Worm (Caenorhabditis elegans) whole organism, young adult: Measurements from ENCODE around the gene ess-2.

Experiments used
- B0336.3 ChIP-seq: fragments of 200-800 bp; sonication (Bioruptor generic); IDR thresholded peaks from 2 replicates; pipeline ENCODE4 v1.3.6; 2022; ENCODE audit warnings: missing genetic modification characterization, missing compliant biosample characterization
- C06A6.2 ChIP-seq: fragments of 200-800 bp; sonication (Bioruptor generic); conservative IDR thresholded peaks from 2 replicates; pipeline ENCODE4 v1.3.6; 2022; ENCODE audit warnings: missing genetic modification characterization, missing compliant biosample characterization
- C17E4.6 ChIP-seq: fragments of 200-800 bp; sonication (Bioruptor generic); IDR thresholded peaks from 2 replicates; pipeline ENCODE4 v1.3.6; 2022; ENCODE audit warnings: missing genetic modification reagents, missing genetic modification characterization, missing compliant biosample characterization
- F37B4.10 ChIP-seq: fragments of 200-800 bp; sonication (Bioruptor generic); IDR thresholded peaks from 2 replicates; pipeline ENCODE4 v1.3.6; 2022; ENCODE audit warnings: missing genetic modification characterization, missing compliant biosample characterization
- F39B2.1 ChIP-seq: fragments of 200-800 bp; sonication (Bioruptor generic); IDR thresholded peaks from 2 replicates; pipeline ENCODE4 v1.3.6; 2022; ENCODE audit warnings: missing genetic modification reagents, missing genetic modification characterization, missing compliant biosample characterization
- F57A8.1 ChIP-seq: fragments of 200-800 bp; sonication (Bioruptor generic); optimal IDR thresholded peaks from 2 replicates; lab custom pipeline; 2018; ENCODE audit warnings: mild to moderate bottlenecking, missing genetic modification characterization, moderate library complexity, missing compliant biosample characterization
- K11D2.4 ChIP-seq: fragments of 200-800 bp; sonication (Bioruptor generic); IDR thresholded peaks from 2 replicates; pipeline ENCODE4 v1.3.6; 2022; ENCODE audit warnings: missing genetic modification reagents, missing genetic modification characterization, missing compliant biosample characterization
- Y56A3A.18 ChIP-seq: fragments of 200-800 bp; sonication (Bioruptor generic); IDR thresholded peaks from 2 replicates; pipeline ENCODE4 v1.3.6; 2022; ENCODE audit warnings: missing genetic modification reagents, missing genetic modification characterization, missing compliant biosample characterization
- Y95B8A.8 ChIP-seq: fragments of 200-800 bp; sonication (Bioruptor generic); IDR thresholded peaks from 2 replicates; pipeline ENCODE4 v1.3.6; 2022; ENCODE audit warnings: missing genetic modification reagents, missing genetic modification characterization, missing compliant biosample characterization
- aptf-2 ChIP-seq: fragments of 200-800 bp; sonication (Bioruptor generic); conservative IDR thresholded peaks from 2 replicates; pipeline ENCODE4 v1.3.6; 2022; ENCODE audit warnings: missing genetic modification reagents, missing genetic modification characterization, missing compliant biosample characterization
- atf-7 ChIP-seq: sonication (generic microtip); optimal IDR thresholded peaks from 2 replicates; lab custom pipeline; 2017; ENCODE audit warnings: mild to moderate bottlenecking, missing genetic modification characterization, missing compliant biosample characterization
- attf-6 ChIP-seq: fragments of 200-800 bp; sonication (Bioruptor generic); IDR thresholded peaks from 2 replicates; pipeline ENCODE4 v1.3.6; 2022; ENCODE audit warnings: missing genetic modification reagents, missing genetic modification characterization, missing compliant biosample characterization
- ccch-3 ChIP-seq: fragments of 200-800 bp; sonication (Bioruptor generic); optimal IDR thresholded peaks from 2 replicates; lab custom pipeline; 2018; ENCODE audit warnings: mild to moderate bottlenecking, missing genetic modification characterization, missing compliant biosample characterization
- cebp-1 ChIP-seq, 2 experiments: fragments of 200-800 bp in 1 of 2; sonication (Bioruptor generic) in 1 of 2; sonication (generic microtip) in 1 of 2; IDR thresholded peaks in 1 of 2; optimal IDR thresholded peaks in 1 of 2; 2 replicates each; pipeline versions ENCODE4 v1.3.6 to Lab custom; 2017 to 2022; ENCODE audit warnings: missing compliant biosample characterization in 2 of 2, missing genetic modification characterization in 2 of 2, mild to moderate bottlenecking in 1 of 2, missing genetic modification reagents in 1 of 2, moderate library complexity in 1 of 2
- cebp-2 ChIP-seq: fragments of 200-800 bp; sonication (Bioruptor generic); IDR thresholded peaks from 2 replicates; pipeline ENCODE4 v1.3.6; 2022; ENCODE audit warnings: missing genetic modification characterization, missing compliant biosample characterization
- ceh-40 ChIP-seq: fragments of 200-800 bp; sonication (Bioruptor generic); IDR thresholded peaks from 2 replicates; pipeline ENCODE4 v1.3.6; 2022; ENCODE audit warnings: missing genetic modification characterization, missing compliant biosample characterization
- ceh-91 ChIP-seq: fragments of 200-800 bp; sonication (Bioruptor generic); IDR thresholded peaks from 2 replicates; pipeline ENCODE4 v1.3.6; 2022; ENCODE audit warnings: missing genetic modification reagents, missing genetic modification characterization, missing compliant biosample characterization
- chd-7 ChIP-seq: sonication (generic microtip); optimal IDR thresholded peaks from 2 replicates; lab custom pipeline; 2016; ENCODE audit warnings: mild to moderate bottlenecking, missing genetic modification characterization, moderate library complexity, missing compliant biosample characterization
- egl-18 ChIP-seq: fragments of 200-800 bp; sonication (Bioruptor generic); IDR thresholded peaks from 2 replicates; pipeline ENCODE4 v1.3.6; 2022; ENCODE audit warnings: missing genetic modification reagents, missing genetic modification characterization, missing compliant biosample characterization
- gei-17 ChIP-seq: fragments of 200-800 bp; sonication (Bioruptor generic); optimal IDR thresholded peaks from 2 replicates; lab custom pipeline; 2018; ENCODE audit warnings: mild to moderate bottlenecking, missing genetic modification characterization, missing compliant biosample characterization
- hmg-20 ChIP-seq: fragments of 200-800 bp; sonication (Bioruptor generic); IDR thresholded peaks from 2 replicates; pipeline ENCODE4 v1.3.6; 2022; ENCODE audit warnings: missing genetic modification reagents, missing genetic modification characterization, missing compliant biosample characterization
- hrde-1 ChIP-seq: sonication (generic microtip); optimal IDR thresholded peaks from 2 replicates; lab custom pipeline; 2016; ENCODE audit warnings: missing genetic modification characterization, mild to moderate bottlenecking, missing compliant biosample characterization, moderate library complexity, missing genotype, missing genetic modification reagents, borderline replicate concordance
- lin-26 ChIP-seq: fragments of 200-800 bp; sonication (Bioruptor generic); IDR thresholded peaks from 2 replicates; pipeline ENCODE4 v1.3.6; 2022; ENCODE audit warnings: missing genetic modification reagents, missing genetic modification characterization, missing compliant biosample characterization
- lir-1 ChIP-seq: fragments of 200-800 bp; sonication (Bioruptor generic); conservative IDR thresholded peaks from 2 replicates; pipeline ENCODE4 v1.3.6; 2022; ENCODE audit warnings: missing genetic modification reagents, missing genetic modification characterization, missing compliant biosample characterization
- lsl-1 ChIP-seq: fragments of 200-800 bp; sonication (Bioruptor generic); optimal IDR thresholded peaks from 2 replicates; lab custom pipeline; 2018; ENCODE audit warnings: mild to moderate bottlenecking, missing genetic modification characterization, moderate library complexity, missing compliant biosample characterization
- lsy-27 ChIP-seq: sonication (generic microtip); optimal IDR thresholded peaks from 2 replicates; lab custom pipeline; 2017; ENCODE audit warnings: missing genetic modification characterization, mild to moderate bottlenecking, missing compliant biosample characterization, antibody characterized with exemption, missing genotype, borderline replicate concordance; ENCODE audit not compliant: insufficient read depth
- mcd-1 ChIP-seq: fragments of 200-800 bp; sonication (Bioruptor generic); IDR thresholded peaks from 2 replicates; pipeline ENCODE4 v1.3.6; 2022; ENCODE audit warnings: missing genetic modification reagents, missing genetic modification characterization, missing compliant biosample characterization
- nfya-2 ChIP-seq: fragments of 200-800 bp; sonication (Bioruptor generic); IDR thresholded peaks from 2 replicates; pipeline ENCODE4 v1.3.6; 2022; ENCODE audit warnings: missing genetic modification reagents, missing genetic modification characterization, missing compliant biosample characterization
- nhr-90 ChIP-seq: sonication (generic microtip); optimal IDR thresholded peaks from 2 replicates; lab custom pipeline; 2016; ENCODE audit warnings: missing genotype, mild to moderate bottlenecking, missing genetic modification characterization, missing compliant biosample characterization
- pbrm-1 ChIP-seq: fragments of 200-800 bp; sonication (Bioruptor generic); IDR thresholded peaks from 2 replicates; pipeline ENCODE4 v1.3.6; 2022; ENCODE audit warnings: missing genetic modification reagents, missing genetic modification characterization, missing compliant biosample characterization
- rec-8 ChIP-seq, 2 experiments: sonication (generic microtip); optimal IDR thresholded peaks; 2 replicates each; lab custom pipeline; 2016; ENCODE audit warnings: mild to moderate bottlenecking in 2 of 2, missing genetic modification characterization in 2 of 2, missing genetic modification reagents in 2 of 2, missing genotype in 2 of 2, missing biosample characterization in 1 of 2, missing compliant biosample characterization in 1 of 2, moderate library complexity in 1 of 2
- repo-1 ChIP-seq: sonication (generic microtip); optimal IDR thresholded peaks from 2 replicates; lab custom pipeline; 2017; ENCODE audit warnings: mild to moderate bottlenecking, missing genetic modification characterization, missing compliant biosample characterization
- sea-2 ChIP-seq: fragments of 200-800 bp; sonication (Bioruptor generic); IDR thresholded peaks from 2 replicates; pipeline ENCODE4 v1.3.6; 2022; ENCODE audit warnings: missing genetic modification characterization, missing compliant biosample characterization
- snpc-4 ChIP-seq, 5 experiments: fragments of 150-350 bp in 1 of 5; sonication (generic microtip) in 4 of 5; optimal IDR thresholded peaks; 2 replicates each; lab custom pipeline; 2014 to 2018; ENCODE audit warnings: missing genetic modification characterization in 5 of 5, missing biosample characterization in 3 of 5, antibody characterized with exemption in 2 of 5, mild to moderate bottlenecking in 2 of 5, missing compliant biosample characterization in 2 of 5, missing genotype in 2 of 5, moderate library complexity in 2 of 5, missing genetic modification reagents in 1 of 5
- sptf-2 ChIP-seq: fragments of 200-800 bp; sonication (Bioruptor generic); optimal IDR thresholded peaks from 2 replicates; lab custom pipeline; 2018; ENCODE audit warnings: mild to moderate bottlenecking, missing genetic modification characterization, missing compliant biosample characterization
- xnd-1 ChIP-seq: sonication (generic microtip); optimal IDR thresholded peaks from 2 replicates; lab custom pipeline; 2016; ENCODE audit warnings: missing genotype, missing genetic modification reagents, missing genetic modification characterization, missing compliant biosample characterization
- ztf-3 ChIP-seq: fragments of 200-800 bp; sonication (Bioruptor generic); optimal IDR thresholded peaks from 2 replicates; lab custom pipeline; 2018; ENCODE audit warnings: mild to moderate bottlenecking, missing genetic modification characterization, missing compliant biosample characterization

The ess-2 gene

ce11 chrIII:8521654-8522392 is 31.7 kb upstream of the ess-2 start:
- no peak for TF ChIP-seq F37B4.10 (GFP tag; lab: Robert Waterston, UW)

ce11 chrIII:8520589-8520988 is 30.4 kb upstream of the ess-2 start:
- TF ChIP-seq ceh-40 = no peak
- no peak for TF ChIP-seq aptf-2 (GFP tag; lab: Robert Waterston, UW)

- TF ChIP-seq lsl-1 (GFP tag; lab: Kevin White, UChicago) (no peak), egl-18 (no peak), B0336.3 (GFP tag; lab: Robert Waterston, UW) (no peak)
Observed at ce11 chrIII:8519886-8520285, 29.7 kb upstream of the ess-2 start, which contains the start of gene ZC21.8. TSS of gene ZC21.8 (minus strand) at chrIII:8519986.

- TF ChIP-seq K11D2.4 (no peak), sea-2 (GFP tag; lab: Robert Waterston, UW) (no peak), hmg-20 (GFP tag; lab: Robert Waterston, UW) (no peak), cebp-1 (GFP tag; IDR thresholded peaks at IDR 0.05; lab: Robert Waterston, UW) (no peak), cebp-1 (tag; optimal IDR thresholded peaks at IDR 0.05; lab: Kevin White, UChicago) (peak; percentile 12), Y56A3A.18 (GFP tag; lab: Robert Waterston, UW) (0 out of 2 replicates have a peak, but pooled peaks have one; percentile 27), mcd-1 (no peak), chd-7 (tag; lab: Kevin White, UChicago) (peak; percentile 64), gei-17 (no peak), lin-26 (0 out of 2 replicates have a peak, but pooled peaks have one; percentile 24), attf-6 (GFP tag; lab: Robert Waterston, UW) (no peak), cebp-2 (GFP tag; lab: Robert Waterston, UW) (no peak), F57A8.1 (no peak), snpc-4 (GFP tag; optimal IDR thresholded peaks at IDR 0.05; lab: Kevin White, UChicago) (no peak), snpc-4 (tag; optimal IDR thresholded peaks at IDR 0.05; lab: Kevin White, UChicago) (no peak), rec-8 (tag; optimal IDR thresholded peaks at IDR 0.05; lab: Kevin White, UChicago) (no peak), ztf-3 (no peak), nfya-2 (GFP tag; lab: Robert Waterston, UW) (no peak), B0336.3 (GFP tag; lab: Robert Waterston, UW) (0 out of 2 replicates have a peak, but pooled peaks have one; percentile 47), C17E4.6 (GFP tag; lab: Robert Waterston, UW) (no peak)
Observed at ce11 chrIII:8518990-8519389, 28.8 kb upstream of the ess-2 start.

- no peak for TF ChIP-seq ceh-91 (GFP tag; lab: Robert Waterston, UW)
- TF ChIP-seq nhr-90 (tag; lab: Kevin White, UChicago) = no peak
- TF ChIP-seq atf-7 = no peak
- TF ChIP-seq lin-26 = no peak
- TF ChIP-seq F39B2.1 (GFP tag; lab: Robert Waterston, UW) = no peak
- TF ChIP-seq ccch-3 (GFP tag; lab: Kevin White, UChicago) = no peak
- no peak for TF ChIP-seq Y95B8A.8 (GFP tag; lab: Robert Waterston, UW)
- no peak for TF ChIP-seq repo-1 (tag; lab: Kevin White, UChicago)
- no peak for TF ChIP-seq hrde-1 (tag; lab: Kevin White, UChicago)
- TF ChIP-seq sptf-2 (GFP tag; lab: Kevin White, UChicago) = no peak
- TF ChIP-seq C06A6.2 = no peak
- TF ChIP-seq hmg-20 (GFP tag; lab: Robert Waterston, UW) = no peak
- no peak for TF ChIP-seq lsy-27 (tag; lab: Kevin White, UChicago)
- TF ChIP-seq pbrm-1 = no peak
- TF ChIP-seq xnd-1 (tag; lab: Kevin White, UChicago) = no peak
- TF ChIP-seq lir-1 (GFP tag; lab: Robert Waterston, UW) = no peak
Observed at ce11 chrIII:8512279-8512942, 22.3 kb upstream of the ess-2 start.
